Fruit fly (Drosophila melanogaster): ENCODE measurements around the gene Grip71.

Grip71 gene

dm6 chr2L:18705617-18706046 is 3.0 kb upstream of the Grip71 start, which contains the start of gene Jwa (continued):
- no peak for TF ChIP-seq lov (optimal IDR thresholded peaks at IDR 0.05)
- TF ChIP-seq lov (GFP tag; IDR thresholded peaks at IDR 0.05), result peak; percentile 83; the same call in 2 of the 3 replicates
- peak; percentile 87 for TF ChIP-seq org-1 (GFP tag; optimal IDR thresholded peaks at IDR 0.05)
- peak; percentile 88 for TF ChIP-seq Taf1 (GFP tag; IDR thresholded peaks at IDR 0.05)
- TF ChIP-seq lilli (GFP tag; optimal IDR thresholded peaks at IDR 0.05), result peak; percentile 97
- TF ChIP-seq so (GFP tag; IDR thresholded peaks at IDR 0.05), result peak; percentile 84; the same call in 2 of the 3 replicates
- peak; percentile 98 for TF ChIP-seq CG12391 (tag; optimal IDR thresholded peaks at IDR 0.05)
- peak; percentile 38 for TF ChIP-seq nom (GFP tag; optimal IDR thresholded peaks at IDR 0.05)
- TF ChIP-seq Atf6 (GFP tag; IDR thresholded peaks at IDR 0.05), result peak; percentile 82
- peak; percentile 79 for TF ChIP-seq Ada2b (GFP tag; IDR thresholded peaks at IDR 0.05)
- peak; percentile 94 for TF ChIP-seq HLH3B (GFP tag; IDR thresholded peaks at IDR 0.05)
- 0 out of 2 replicates have a peak, but pooled peaks have one; percentile 49 for TF ChIP-seq gt (GFP tag; IDR thresholded peaks at IDR 0.05)
- TF ChIP-seq sim (GFP tag; IDR thresholded peaks at IDR 0.05), result peak; percentile 63; the same call in 1 of the 2 replicates
- TF ChIP-seq zfh2 (GFP tag; optimal IDR thresholded peaks at IDR 0.05), result peak; percentile 97
- peak; percentile 75 for TF ChIP-seq CG11723 (GFP tag; optimal IDR thresholded peaks at IDR 0.05)
- peak; percentile 91 for TF ChIP-seq sug (tag; optimal IDR thresholded peaks at IDR 0.05)
- no peak for TF ChIP-seq hkb (optimal IDR thresholded peaks at IDR 0.05)
- TF ChIP-seq hkb (GFP tag; IDR thresholded peaks at IDR 0.05), result peak; percentile 77
- TF ChIP-seq CG13296 (GFP tag; optimal IDR thresholded peaks at IDR 0.05), result peak; percentile 77
- peak; percentile 99 for TF ChIP-seq Ets65A (GFP tag)
- TF ChIP-seq CG17568 (GFP tag; optimal IDR thresholded peaks at IDR 0.05), result peak; percentile 91
- TF ChIP-seq CG5953 (GFP tag; IDR thresholded peaks at IDR 0.05), result peak; percentile 95
- peak; percentile 80 for TF ChIP-seq Lhr (GFP tag; optimal IDR thresholded peaks at IDR 0.05)
- peak; percentile 89 for TF ChIP-seq CG14014 (GFP tag; IDR thresholded peaks at IDR 0.05)
- peak; percentile 99 for TF ChIP-seq CG16813 (GFP tag; IDR thresholded peaks at IDR 0.05; ENCODE audit: partially characterized antibody)
- peak; percentile 91 for TF ChIP-seq CG10654 (GFP tag; optimal IDR thresholded peaks at IDR 0.05)
- peak; percentile 76; the same call in 2 of the 3 replicates for TF ChIP-seq sr (GFP tag; IDR thresholded peaks at IDR 0.05)
- peak; percentile 38 for TF ChIP-seq mirr (GFP tag; optimal IDR thresholded peaks at IDR 0.05)
- peak; percentile 85 for TF ChIP-seq ato (GFP tag; IDR thresholded peaks at IDR 0.05; ENCODE audit: partially characterized antibody)
- peak; percentile 83 for TF ChIP-seq Dp (GFP tag; optimal IDR thresholded peaks at IDR 0.05)
- no peak for TF ChIP-seq CG7745 (tag; optimal IDR thresholded peaks at IDR 0.05)
- TF ChIP-seq ewg (GFP tag; optimal IDR thresholded peaks at IDR 0.05), result peak; percentile 84
- TF ChIP-seq Drgx (GFP tag; IDR thresholded peaks at IDR 0.05), result peak; percentile 74
- TF ChIP-seq CG11696 (GFP tag; IDR thresholded peaks at IDR 0.05), result no peak
- peak; percentile 87 for TF ChIP-seq mld (GFP tag; IDR thresholded peaks at IDR 0.05; ENCODE audit: partially characterized antibody)
- TF ChIP-seq E2f2 (GFP tag; IDR thresholded peaks at IDR 0.05), result peak; percentile 89
- peak; percentile 67 for TF ChIP-seq tup (GFP tag; optimal IDR thresholded peaks at IDR 0.05)
- peak; percentile 89 for TF ChIP-seq nmo (GFP tag; optimal IDR thresholded peaks at IDR 0.05)
- TF ChIP-seq CG17328 (GFP tag; IDR thresholded peaks at IDR 0.05), result peak; percentile 89
- peak; percentile 84 for TF ChIP-seq Mrtf (GFP tag; IDR thresholded peaks at IDR 0.05)
- no peak for TF ChIP-seq br (optimal IDR thresholded peaks at IDR 0.05)
- TF ChIP-seq CG4328 (GFP tag; optimal IDR thresholded peaks at IDR 0.05), result peak; percentile 66
- peak; percentile 77 for TF ChIP-seq Ssrp (tag; optimal IDR thresholded peaks at IDR 0.05)
- peak; percentile 81 for TF ChIP-seq lab (GFP tag; optimal IDR thresholded peaks at IDR 0.05)
- peak; percentile 83 for TF ChIP-seq CG17612 (GFP tag; IDR thresholded peaks at IDR 0.05)
- TF ChIP-seq CG8478 (optimal IDR thresholded peaks at IDR 0.05), result no peak
- peak; percentile 88 for TF ChIP-seq CG2712 (tag; optimal IDR thresholded peaks at IDR 0.05)
- peak; percentile 89 for TF ChIP-seq kay (GFP tag; optimal IDR thresholded peaks at IDR 0.05)
- peak; percentile 66; the same call in 2 of the 3 replicates for TF ChIP-seq ase (GFP tag; IDR thresholded peaks at IDR 0.05)
- TF ChIP-seq CG33557 (GFP tag; optimal IDR thresholded peaks at IDR 0.05), result peak; percentile 91
- peak; percentile 79 for TF ChIP-seq CG18619 (GFP tag; optimal IDR thresholded peaks at IDR 0.05)
- peak; percentile 93 for TF ChIP-seq mam (GFP tag; optimal IDR thresholded peaks at IDR 0.05)
